Fruit fly (Drosophila melanogaster): ENCODE measurements around the gene CG4042.

CG4042 gene

DNA sequence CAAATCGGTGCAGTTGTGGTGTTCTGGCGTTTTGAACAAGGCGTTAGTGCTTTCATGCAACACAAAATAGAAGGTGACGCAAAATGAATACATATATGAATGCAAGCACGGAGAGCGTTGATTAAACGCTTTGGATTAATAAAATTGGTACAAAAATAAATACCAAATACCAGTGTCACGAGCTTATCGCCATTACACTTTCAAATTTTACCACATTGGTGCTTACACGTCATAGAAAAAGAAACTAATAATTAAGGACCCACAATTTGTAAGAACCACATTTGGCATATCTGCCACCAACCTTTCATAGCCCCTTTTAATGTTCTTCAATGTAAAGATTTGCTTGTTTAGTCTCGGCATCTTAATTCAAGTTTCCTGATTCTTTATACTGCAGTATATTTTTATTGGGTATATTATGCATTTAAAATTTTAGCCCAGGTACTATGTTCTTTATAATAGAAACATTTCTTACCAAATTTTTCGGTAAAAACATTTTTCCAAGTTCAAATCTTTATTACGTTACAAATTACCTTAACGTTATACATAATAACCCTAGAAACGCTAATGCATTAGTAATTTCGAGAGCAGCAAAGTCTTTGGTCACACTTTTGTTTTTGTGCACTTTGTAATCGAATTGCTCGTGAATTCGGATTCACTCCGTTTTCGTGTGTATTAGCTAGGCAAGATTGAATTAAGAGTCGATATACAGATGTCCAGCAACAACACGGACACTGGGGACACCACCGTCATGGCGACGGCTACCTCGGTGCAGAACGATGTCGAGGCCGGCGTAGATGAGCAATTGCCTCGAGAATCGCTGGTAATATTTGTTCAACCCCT lies 7.1 kb upstream of the CG4042 start, which contains the start of the genes Pex16 and Pex14 (continued):
- TF ChIP-seq Dp (GFP tag; optimal IDR thresholded peaks at IDR 0.05) (peak; percentile 30), CG17359 (tag; optimal IDR thresholded peaks at IDR 0.05) (peak; percentile 60), CG10654 (GFP tag; optimal IDR thresholded peaks at IDR 0.05) (peak; percentile 37), Hr51 (GFP tag; optimal IDR thresholded peaks at IDR 0.05) (peak in 1 of 2 experiments; percentile 70), Hand (GFP tag; optimal IDR thresholded peaks at IDR 0.05) (no peak), psq (GFP tag; optimal IDR thresholded peaks at IDR 0.05) (peak; percentile 32), CG3847 (GFP tag; IDR thresholded peaks at IDR 0.05) (peak; percentile 78), slbo (GFP tag; IDR thresholded peaks at IDR 0.05) (peak; percentile 88), MBD-R2 (GFP tag; IDR thresholded peaks at IDR 0.05) (peak; percentile 81), CG15269 (tag; optimal IDR thresholded peaks at IDR 0.05) (peak; percentile 68), NK7.1 (GFP tag; optimal IDR thresholded peaks at IDR 0.05) (peak; percentile 66), CG3163 (GFP tag; optimal IDR thresholded peaks at IDR 0.05) (peak; percentile 36), unpg (GFP tag; optimal IDR thresholded peaks at IDR 0.05) (peak; percentile 62), cas (GFP tag; IDR thresholded peaks at IDR 0.05) (no peak), CG8765 (GFP tag; IDR thresholded peaks at IDR 0.05) (0 out of 2 replicates have a peak, but pooled peaks have one; percentile 39), exex (tag; optimal IDR thresholded peaks at IDR 0.05) (no peak), disco-r (GFP tag; optimal IDR thresholded peaks at IDR 0.05) (peak; percentile 48), CG4854 (GFP tag; optimal IDR thresholded peaks at IDR 0.05) (peak; percentile 38), Bgb (GFP tag; IDR thresholded peaks at IDR 0.05; ENCODE audit: partially characterized antibody) (no peak), scrt (GFP tag; optimal IDR thresholded peaks at IDR 0.05) (no peak), Gug (GFP tag; IDR thresholded peaks at IDR 0.05) (peak; percentile 82), abd-A (tag; optimal IDR thresholded peaks at IDR 0.05) (no peak), pum (GFP tag; optimal IDR thresholded peaks at IDR 0.05) (peak; percentile 83), CG10959 (GFP tag; IDR thresholded peaks at IDR 0.05) (no peak), gem (tag; optimal IDR thresholded peaks at IDR 0.05) (peak; percentile 77), slp2 (GFP tag; optimal IDR thresholded peaks at IDR 0.05) (peak; percentile 57), CG15696 (tag; optimal IDR thresholded peaks at IDR 0.05) (peak; percentile 61), knrl (GFP tag; IDR thresholded peaks at IDR 0.05; ENCODE audit: partially characterized antibody) (no peak), CG9932 (GFP tag; IDR thresholded peaks at IDR 0.05) (peak; percentile 85), vnd (GFP tag; IDR thresholded peaks at IDR 0.05; ENCODE audit: partially characterized antibody) (no peak), CG7839 (tag; optimal IDR thresholded peaks at IDR 0.05) (peak; percentile 68), jigr1 (GFP tag; IDR thresholded peaks at IDR 0.05) (no peak), CG4707 (GFP tag; optimal IDR thresholded peaks at IDR 0.05) (peak; percentile 2), HmgD (GFP tag; optimal IDR thresholded peaks at IDR 0.05) (peak; percentile 75), CG10274 (GFP tag; optimal IDR thresholded peaks at IDR 0.05) (peak; percentile 38), tup (GFP tag; optimal IDR thresholded peaks at IDR 0.05) (no peak), ems (GFP tag; optimal IDR thresholded peaks at IDR 0.05) (peak; percentile 42), ftz-f1 (GFP tag; optimal IDR thresholded peaks at IDR 0.05) (no peak), CG4360 (GFP tag; IDR thresholded peaks at IDR 0.05) (no peak), Abd-B (GFP tag; optimal IDR thresholded peaks at IDR 0.05) (peak; percentile 79), CG11696 (GFP tag; IDR thresholded peaks at IDR 0.05) (peak; percentile 48; the same call in 1 of the 2 replicates), ken (GFP tag; IDR thresholded peaks at IDR 0.05) (peak; percentile 77; the same call in 2 of the 3 replicates), CG1602 (GFP tag; optimal IDR thresholded peaks at IDR 0.05) (peak; percentile 77), Sry-β (GFP tag; optimal IDR thresholded peaks at IDR 0.05) (peak; percentile 10), Lim3 (GFP tag; IDR thresholded peaks at IDR 0.05) (no peak), CG32767 (GFP tag; IDR thresholded peaks at IDR 0.05) (0 out of 2 replicates have a peak, but pooled peaks have one; percentile 44), CG11723 (GFP tag; optimal IDR thresholded peaks at IDR 0.05) (peak; percentile 30), mld (GFP tag; IDR thresholded peaks at IDR 0.05; ENCODE audit: partially characterized antibody) (no peak)

Measured in whole organism, embryonic.